Fruit fly (Drosophila melanogaster) whole organism, pupa: ENCODE measurements around the gene CG17108.

ENCODE experiments used
- CG10348 ChIP-seq: fragments of 200-800 bp; sonication (Bioruptor generic); IDR thresholded peaks from 2 replicates; pipeline ENCODE4 v1.3.6; 2022; ENCODE audit warnings: missing biosample characterization, missing genetic modification characterization
- CG12605 ChIP-seq: fragments of 200-800 bp; sonication (Bioruptor generic); IDR thresholded peaks from 2 replicates; pipeline ENCODE4 v1.3.6; 2022; ENCODE audit warnings: missing biosample characterization, missing genetic modification characterization
- CG13204 ChIP-seq: fragments of 200-800 bp; sonication (Bioruptor generic); optimal IDR thresholded peaks from 2 replicates; lab custom pipeline; 2018; ENCODE audit warnings: missing biosample characterization, mild to moderate bottlenecking, missing genetic modification characterization, moderate library complexity
- CG14655 ChIP-seq: fragments of 200-800 bp; sonication (Bioruptor generic); optimal IDR thresholded peaks from 3 replicates; lab custom pipeline; 2017; ENCODE audit warnings: mild to moderate bottlenecking, missing biosample characterization, missing genetic modification reagents, missing genetic modification characterization
- CG15710 ChIP-seq: fragments of 200-800 bp; sonication (Bioruptor generic); optimal IDR thresholded peaks from 2 replicates; lab custom pipeline; 2018; ENCODE audit warnings: missing biosample characterization, mild to moderate bottlenecking, missing genetic modification characterization, moderate library complexity
- CG17806 ChIP-seq: fragments of 200-800 bp; sonication (Bioruptor generic); optimal IDR thresholded peaks from 2 replicates; lab custom pipeline; 2018; ENCODE audit warnings: missing biosample characterization, mild to moderate bottlenecking, missing genetic modification characterization, moderate library complexity
- CG32121 ChIP-seq: fragments of 200-800 bp; sonication (Bioruptor generic); IDR thresholded peaks from 2 replicates; pipeline ENCODE4 v1.3.6; 2022; ENCODE audit warnings: missing biosample characterization, missing genetic modification characterization
- CG34367 ChIP-seq: fragments of 200-800 bp; sonication (Bioruptor generic); optimal IDR thresholded peaks from 2 replicates; lab custom pipeline; 2018; ENCODE audit warnings: missing biosample characterization, mild to moderate bottlenecking, missing genetic modification characterization
- CG4496 ChIP-seq: fragments of 200-800 bp; sonication (Bioruptor generic); IDR thresholded peaks from 3 replicates; pipeline ENCODE4 v1.3.6; 2022; ENCODE audit warnings: missing biosample characterization, missing genetic modification characterization
- CG8159 ChIP-seq: fragments of 200-800 bp; sonication (Bioruptor generic); optimal IDR thresholded peaks from 3 replicates; lab custom pipeline; 2018; ENCODE audit warnings: missing biosample characterization, mild to moderate bottlenecking, missing genetic modification characterization, moderate library complexity
- CG8301 ChIP-seq: fragments of 200-800 bp; sonication (Bioruptor generic); optimal IDR thresholded peaks from 2 replicates; lab custom pipeline; 2018; ENCODE audit warnings: missing biosample characterization, mild to moderate bottlenecking, missing genetic modification characterization
- CG9948 ChIP-seq: fragments of 200-800 bp; sonication (Bioruptor generic); optimal IDR thresholded peaks from 2 replicates; lab custom pipeline; 2018; ENCODE audit warnings: missing biosample characterization, mild to moderate bottlenecking, missing genetic modification characterization, moderate library complexity
- D1 ChIP-seq: fragments of 200-800 bp; sonication (Bioruptor generic); optimal IDR thresholded peaks from 2 replicates; lab custom pipeline; 2018; ENCODE audit warnings: missing biosample characterization, mild to moderate bottlenecking, missing genetic modification characterization, moderate library complexity
- EcR ChIP-seq: fragments of 200-800 bp; sonication (Bioruptor generic); optimal IDR thresholded peaks from 3 replicates; lab custom pipeline; 2019; ENCODE audit warnings: missing biosample characterization, missing genetic modification characterization, mild to moderate bottlenecking, moderate library complexity, missing genetic modification reagents
- Ets98B ChIP-seq: fragments of 200-800 bp; sonication (Bioruptor generic); IDR thresholded peaks from 2 replicates; pipeline ENCODE4 v1.3.6; 2022; ENCODE audit warnings: missing biosample characterization, missing genetic modification characterization
- Pif1A ChIP-seq: fragments of 200-800 bp; sonication (Bioruptor generic); optimal IDR thresholded peaks from 3 replicates; lab custom pipeline; 2016; ENCODE audit warnings: missing biosample characterization, missing genetic modification characterization
- Pif1B ChIP-seq: fragments of 200-800 bp; sonication (Bioruptor generic); optimal IDR thresholded peaks from 3 replicates; lab custom pipeline; 2016; ENCODE audit warnings: missing biosample characterization, missing genetic modification characterization
- Snoo ChIP-seq: fragments of 200-800 bp; sonication (Bioruptor generic); optimal IDR thresholded peaks from 3 replicates; lab custom pipeline; 2017; ENCODE audit warnings: missing biosample characterization, mild to moderate bottlenecking, missing genetic modification characterization, inconsistent platforms
- fd96Ca ChIP-seq: fragments of 200-800 bp; sonication (Bioruptor generic); IDR thresholded peaks from 3 replicates; pipeline ENCODE4 v1.3.6; 2022; ENCODE audit warnings: missing biosample characterization, missing genetic modification characterization
- gl ChIP-seq: fragments of 200-800 bp; sonication (Bioruptor generic); optimal IDR thresholded peaks from 2 replicates; lab custom pipeline; 2018; ENCODE audit warnings: missing biosample characterization, mild to moderate bottlenecking, missing genetic modification characterization
- rn ChIP-seq: fragments of 200-800 bp; sonication (Bioruptor generic); IDR thresholded peaks from 2 replicates; pipeline ENCODE4 v1.3.6; 2022; ENCODE audit warnings: missing biosample characterization, missing genetic modification characterization

Gene CG17108

DNA sequence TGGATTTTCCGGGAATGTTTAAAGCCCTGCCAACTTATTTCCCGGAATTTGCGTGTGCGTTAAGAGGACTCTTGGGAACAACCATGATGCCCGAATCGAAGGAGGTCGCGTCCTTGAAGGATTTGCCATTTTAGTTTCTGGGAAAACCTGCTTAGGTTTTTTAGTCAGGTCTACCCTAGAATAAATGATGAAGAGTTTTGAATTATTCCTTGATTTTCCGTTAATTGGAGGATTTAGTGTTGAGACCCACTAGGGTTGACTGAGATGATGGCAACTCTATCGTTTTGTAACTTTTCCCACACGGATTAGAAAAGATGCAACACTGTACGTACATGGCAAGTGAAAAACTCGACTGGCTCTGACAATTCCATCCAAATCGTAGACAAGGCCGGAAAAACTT lies 42.6 kb downstream of the CG17108 start, which contains the start of gene dbf:
dbf (plus strand) TSS at position 301 of the 400 bp plus-strand sequence.
- TF ChIP-seq CG13204 (GFP tag; lab: Kevin White, UChicago) (no peak), CG32121 (GFP tag; lab: Robert Waterston, UW) (no peak), CG8301 (no peak), CG34367 (tag; lab: Kevin White, UChicago) (no peak), gl (tag; lab: Kevin White, UChicago) (no peak), Pif1A (GFP tag; lab: Kevin White, UChicago) (no peak), Snoo (tag; lab: Kevin White, UChicago) (no peak), rn (GFP tag; lab: Robert Waterston, UW) (no peak), CG17806 (tag; lab: Kevin White, UChicago) (no peak), CG14655 (GFP tag; lab: Kevin White, UChicago) (no peak), Ets98B (no peak), Pif1B (GFP tag; lab: Kevin White, UChicago) (no peak), CG9948 (tag; lab: Kevin White, UChicago) (no peak), D1 (tag; lab: Kevin White, UChicago) (no peak), EcR (GFP tag; lab: Kevin White, UChicago) (no peak), CG12605 (no peak), CG8159 (tag; lab: Kevin White, UChicago) (no peak), CG4496 (GFP tag; lab: Robert Waterston, UW) (no peak), fd96Ca (GFP tag; lab: Robert Waterston, UW) (no peak)
- TF ChIP-seq, all 21 proteins: peak for 0

DNA sequence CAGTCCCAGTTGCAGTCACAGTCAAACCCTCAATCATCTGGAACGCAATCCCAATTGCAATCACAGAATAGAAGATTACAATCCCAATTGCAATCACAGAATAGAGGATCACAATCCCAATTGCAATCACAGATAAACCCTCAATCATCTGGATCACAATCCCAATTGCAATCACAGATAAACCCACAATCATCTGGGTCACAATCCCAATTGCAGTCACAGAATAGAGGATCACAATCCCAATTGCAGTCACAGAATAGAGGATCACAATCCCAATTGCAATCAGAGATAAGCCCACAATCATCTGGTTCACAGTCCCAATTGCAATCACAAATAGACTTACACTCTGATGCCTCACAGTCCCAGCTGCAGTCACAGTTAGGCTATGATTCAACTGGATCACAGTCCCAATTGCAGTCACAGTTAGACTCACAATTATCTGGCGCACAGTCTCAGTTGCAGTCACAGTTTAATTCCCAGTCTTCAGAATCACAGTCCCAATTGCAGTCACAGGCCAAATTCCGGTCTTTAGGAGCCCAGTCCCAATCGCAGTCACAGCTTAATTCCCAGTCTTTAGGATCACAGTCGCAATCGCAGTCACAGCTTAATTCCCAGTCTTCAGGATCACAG lies 46.1 kb downstream of the CG17108 start:
- no peak for TF ChIP-seq Ets98B
- TF ChIP-seq Pif1A (GFP tag; lab: Kevin White, UChicago) = no peak
- TF ChIP-seq CG8301 = no peak
- TF ChIP-seq CG4496 (GFP tag; lab: Robert Waterston, UW) = no peak
- no peak for TF ChIP-seq CG12605
- TF ChIP-seq CG13204 (GFP tag; lab: Kevin White, UChicago) = no peak
- TF ChIP-seq EcR (GFP tag; lab: Kevin White, UChicago) = no peak
- TF ChIP-seq CG15710 (tag; lab: Kevin White, UChicago) = no peak
- TF ChIP-seq rn (GFP tag; lab: Robert Waterston, UW) = no peak
- no peak for TF ChIP-seq fd96Ca (GFP tag; lab: Robert Waterston, UW)
- no peak for TF ChIP-seq CG9948 (tag; lab: Kevin White, UChicago)
- TF ChIP-seq Snoo (tag; lab: Kevin White, UChicago) = no peak
- TF ChIP-seq gl (tag; lab: Kevin White, UChicago) = no peak
- no peak for TF ChIP-seq CG8159 (tag; lab: Kevin White, UChicago)

DNA sequence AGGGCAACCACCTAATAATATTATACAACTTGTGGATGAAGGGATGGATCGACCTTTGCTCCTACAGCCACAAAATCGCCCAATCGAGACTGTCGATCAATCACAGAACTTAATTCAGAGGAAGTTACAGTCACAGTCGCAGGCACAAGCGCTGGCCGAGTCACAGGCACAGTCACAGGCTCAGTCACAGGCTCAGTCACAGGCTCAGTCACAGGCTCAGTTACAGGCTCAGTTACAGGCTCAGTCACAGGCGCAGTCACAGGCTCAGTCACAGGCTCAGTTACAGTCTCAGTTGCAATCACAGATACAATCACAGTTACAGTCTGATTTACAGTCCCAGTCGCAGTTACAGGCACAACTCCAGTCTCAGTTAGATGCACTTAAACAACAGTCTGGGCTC lies 47.2 kb downstream of the CG17108 start:
- TF ChIP-seq CG9948 (tag; lab: Kevin White, UChicago) (no peak), CG15710 (tag; lab: Kevin White, UChicago) (no peak), Snoo (tag; lab: Kevin White, UChicago) (no peak), CG8159 (tag; lab: Kevin White, UChicago) (no peak), EcR (GFP tag; lab: Kevin White, UChicago) (no peak)

DNA sequence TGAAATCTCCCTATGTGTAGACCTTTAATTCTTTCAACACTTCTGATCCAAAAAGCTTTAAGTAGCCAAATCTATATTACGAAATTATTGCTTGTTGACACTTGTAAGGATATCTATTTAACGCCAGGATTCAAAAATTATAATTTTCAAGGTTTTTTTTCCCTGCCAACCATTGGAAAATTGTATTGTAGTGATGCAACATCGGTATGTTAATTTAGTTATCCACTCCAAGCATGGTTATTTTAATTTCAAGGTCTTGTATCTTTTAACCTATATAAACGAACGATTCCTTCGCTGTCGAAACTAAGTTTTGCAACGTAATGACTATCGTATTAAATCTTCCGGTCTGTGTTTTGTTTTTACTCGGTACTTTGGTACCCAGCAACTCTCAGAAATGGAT lies 47.8 kb downstream of the CG17108 start, which contains the start of gene CG17097:
CG17097 (plus strand) TSS at position 301 of the 400 bp plus-strand sequence.
- TF ChIP-seq Pif1B (GFP tag; lab: Kevin White, UChicago) = no peak
- no peak for TF ChIP-seq CG10348 (GFP tag; lab: Robert Waterston, UW)
- no peak for TF ChIP-seq EcR (GFP tag; lab: Kevin White, UChicago)
- TF ChIP-seq CG14655 (GFP tag; lab: Kevin White, UChicago) = no peak
- no peak for TF ChIP-seq CG9948 (tag; lab: Kevin White, UChicago)
- no peak for TF ChIP-seq D1 (tag; lab: Kevin White, UChicago)
- no peak for TF ChIP-seq gl (tag; lab: Kevin White, UChicago)
- TF ChIP-seq CG34367 (tag; lab: Kevin White, UChicago) = no peak
- TF ChIP-seq CG12605 = no peak
- no peak for TF ChIP-seq fd96Ca (GFP tag; lab: Robert Waterston, UW)
- TF ChIP-seq Pif1A (GFP tag; lab: Kevin White, UChicago) = no peak
- no peak for TF ChIP-seq Snoo (tag; lab: Kevin White, UChicago)
- TF ChIP-seq CG17806 (tag; lab: Kevin White, UChicago) = no peak
- no peak for TF ChIP-seq CG32121 (GFP tag; lab: Robert Waterston, UW)
- no peak for TF ChIP-seq CG8159 (tag; lab: Kevin White, UChicago)
- TF ChIP-seq CG13204 (GFP tag; lab: Kevin White, UChicago) = no peak
- TF ChIP-seq Ets98B = no peak
- TF ChIP-seq CG15710 (tag; lab: Kevin White, UChicago) = no peak
- TF ChIP-seq CG4496 (GFP tag; lab: Robert Waterston, UW) = no peak

DNA sequence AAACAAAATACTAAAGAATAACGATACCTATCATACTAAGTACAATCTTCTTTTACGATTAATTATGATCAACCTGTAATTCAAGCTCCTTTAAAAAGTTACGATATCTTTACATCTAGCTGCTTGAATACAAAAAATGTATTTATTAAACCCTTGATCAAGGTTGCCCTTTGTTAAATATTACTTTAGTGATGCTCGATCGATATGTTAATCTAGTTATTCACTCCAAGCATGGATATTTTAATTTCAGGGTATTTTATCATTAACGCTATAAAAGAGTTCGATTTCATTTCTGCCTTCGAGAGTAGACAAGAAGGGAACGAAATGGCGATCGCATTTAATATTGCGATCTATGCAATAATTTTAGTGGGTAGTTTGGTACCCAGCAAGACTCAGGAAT lies 50.2 kb downstream of the CG17108 start, which contains the start of gene CG18284:
CG18284 (plus strand) TSS at position 301 of the 400 bp plus-strand sequence.
- no peak for TF ChIP-seq EcR (GFP tag; lab: Kevin White, UChicago)
- TF ChIP-seq CG14655 (GFP tag; lab: Kevin White, UChicago) = no peak
- no peak for TF ChIP-seq CG10348 (GFP tag; lab: Robert Waterston, UW)
- no peak for TF ChIP-seq D1 (tag; lab: Kevin White, UChicago)
- no peak for TF ChIP-seq CG9948 (tag; lab: Kevin White, UChicago)
- TF ChIP-seq CG4496 (GFP tag; lab: Robert Waterston, UW) = no peak
- TF ChIP-seq Ets98B = no peak
- no peak for TF ChIP-seq CG17806 (tag; lab: Kevin White, UChicago)
- no peak for TF ChIP-seq fd96Ca (GFP tag; lab: Robert Waterston, UW)
- TF ChIP-seq Snoo (tag; lab: Kevin White, UChicago) = no peak
- TF ChIP-seq CG8301 = no peak
- TF ChIP-seq rn (GFP tag; lab: Robert Waterston, UW) = no peak
- TF ChIP-seq CG13204 (GFP tag; lab: Kevin White, UChicago) = no peak
- TF ChIP-seq Pif1B (GFP tag; lab: Kevin White, UChicago) = no peak
- TF ChIP-seq CG12605 = no peak
